Fruit fly (Drosophila melanogaster) S2 (cell line): ENCODE measurements around the gene CG31673.

Experiments
- CG8478 ChIP-seq: fragments of >200 bp; optimal IDR thresholded peaks from 2 replicates; lab custom pipeline; 2018
- CTCF ChIP-seq, 2 experiments: fragments of >200 bp; optimal IDR thresholded peaks; 2 replicates each; lab custom pipeline; 2018

- no peak for TF ChIP-seq CTCF (optimal IDR thresholded peaks at IDR 0.05; lab: Kevin White, UChicago)
- TF ChIP-seq CG8478: no peak
Observed at dm6 chr2L:20878463-20878862, 49.1 kb downstream of the CG31673 start.
